ENCODE assay signal across 3 fruit fly cellular contexts in genomic region chr3L:15203097-15203496, dm6.
TF ChIP-seq lines count a peak whose summit lies in the region.

No protein-coding gene starts in this region.

- no peak for TF ChIP-seq CTCF in whole organism, embryonic (GFP tag; optimal IDR thresholded peaks at IDR 0.05; lab: Kevin White, UChicago)

TF ChIP-seq in whole organism, embryonic, 481 proteins besides CTCF, POLR2A, EP300 and RAD21 (continues in another document):
- TF ChIP-seq CG7839 (tag; optimal IDR thresholded peaks at IDR 0.05; lab: Kevin White, UChicago) (peak; percentile 8), CG6689 (GFP tag; IDR thresholded peaks at IDR 0.05; lab: Robert Waterston, UW) (0 out of 2 replicates have a peak, but pooled peaks have one; percentile 4), Eip74EF (GFP tag; optimal IDR thresholded peaks at IDR 0.05; lab: Kevin White, UChicago) (no peak), Ssrp (tag; optimal IDR thresholded peaks at IDR 0.05; lab: Kevin White, UChicago) (peak; percentile 5), CG13894 (tag; optimal IDR thresholded peaks at IDR 0.05; lab: Kevin White, UChicago) (no peak), crp (GFP tag; optimal IDR thresholded peaks at IDR 0.05; lab: Kevin White, UChicago) (no peak), CG10267 (tag; optimal IDR thresholded peaks at IDR 0.05; lab: Kevin White, UChicago) (peak; percentile 27), eve (GFP tag; optimal IDR thresholded peaks at IDR 0.05; lab: Kevin White, UChicago) (no peak), dmrt11E (tag; optimal IDR thresholded peaks at IDR 0.05; lab: Kevin White, UChicago) (peak; percentile 59), Blimp-1 (GFP tag; optimal IDR thresholded peaks at IDR 0.05; lab: Kevin White, UChicago) (peak; percentile 7), CG2712 (tag; optimal IDR thresholded peaks at IDR 0.05; lab: Kevin White, UChicago) (peak; percentile 61), eyg (GFP tag; optimal IDR thresholded peaks at IDR 0.05; lab: Kevin White, UChicago) (no peak), CG9727 (GFP tag; optimal IDR thresholded peaks at IDR 0.05; lab: Kevin White, UChicago) (peak; percentile 32), crc (GFP tag; optimal IDR thresholded peaks at IDR 0.05; lab: Kevin White, UChicago) (no peak), CG11504 (tag; optimal IDR thresholded peaks at IDR 0.05; lab: Kevin White, UChicago) (peak; percentile 19), CG7556 (GFP tag; optimal IDR thresholded peaks at IDR 0.05; lab: Kevin White, UChicago) (peak; percentile 16), CG13123 (GFP tag; optimal IDR thresholded peaks at IDR 0.05; lab: Kevin White, UChicago) (no peak), crol (GFP tag; IDR thresholded peaks at IDR 0.05; lab: Robert Waterston, UW) (0 out of 2 replicates have a peak, but pooled peaks have one; percentile 2), Xbp1 (GFP tag; optimal IDR thresholded peaks at IDR 0.05; lab: Kevin White, UChicago) (peak; percentile 28), Sox102F (GFP tag; optimal IDR thresholded peaks at IDR 0.05; lab: Kevin White, UChicago) (peak; percentile 24), zen2 (GFP tag; IDR thresholded peaks at IDR 0.05; lab: Robert Waterston, UW; ENCODE audit: partially characterized antibody) (no peak), CG14441 (GFP tag; IDR thresholded peaks at IDR 0.05; lab: Robert Waterston, UW) (no peak), CG14710 (tag; optimal IDR thresholded peaks at IDR 0.05; lab: Kevin White, UChicago) (peak; percentile 45), CG31365 (tag; optimal IDR thresholded peaks at IDR 0.05; lab: Kevin White, UChicago) (no peak), Oli (tag; optimal IDR thresholded peaks at IDR 0.05; lab: Kevin White, UChicago) (peak; percentile 23), CG15073 (GFP tag; optimal IDR thresholded peaks at IDR 0.05; lab: Kevin White, UChicago) (no peak), CG1529 (GFP tag; optimal IDR thresholded peaks at IDR 0.05; lab: Kevin White, UChicago) (peak; percentile 11), CG16815 (GFP tag; optimal IDR thresholded peaks at IDR 0.05; lab: Kevin White, UChicago) (peak; percentile 15), gem (tag; optimal IDR thresholded peaks at IDR 0.05; lab: Kevin White, UChicago) (peak; percentile 47), nmo (GFP tag; optimal IDR thresholded peaks at IDR 0.05; lab: Kevin White, UChicago) (peak; percentile 25)

TF ChIP-seq in whole organism, prepupa, 60 proteins besides CTCF, POLR2A, EP300 and RAD21:
- TF ChIP-seq svp (GFP tag; lab: Kevin White, UChicago) (peak; percentile 11), dsx (GFP tag; optimal IDR thresholded peaks at IDR 0.05; lab: Kevin White, UChicago; ENCODE audit: poor library complexity, severe bottlenecking) (no peak), Eip78C (GFP tag; lab: Kevin White, UChicago) (peak; percentile 54), CG10631 (GFP tag; optimal IDR thresholded peaks at IDR 0.05; lab: Kevin White, UChicago) (no peak)

TF ChIP-seq in whole organism, pupa, 21 proteins besides CTCF, POLR2A, EP300 and RAD21:
- TF ChIP-seq EcR (GFP tag; optimal IDR thresholded peaks at IDR 0.05; lab: Kevin White, UChicago) (no peak), CG14655 (GFP tag; optimal IDR thresholded peaks at IDR 0.05; lab: Kevin White, UChicago) (peak; percentile 11)

Comparison
In these comparisons a context has a peak if more than half of its experiments do, and no peak if none do; other contexts are left out.
1. Of the 7 proteins assayed by ChIP-seq in both whole organism, embryonic and whole organism, prepupa: peak only in whole organism, embryonic: Blimp-1 and Sox102F; only in whole organism, prepupa: none; in both: none; in neither: 5.